Fruit fly (Drosophila melanogaster) whole organism: Measurements from ENCODE around the gene CG3815.

Experiments
- CG8478 ChIP-seq: fragments of >200 bp; optimal IDR thresholded peaks from 2 replicates; lab custom pipeline; 2018; ENCODE audit warnings: inconsistent platforms
- Dll ChIP-seq: fragments of >200 bp; optimal IDR thresholded peaks from 2 replicates; lab custom pipeline; 2017
- EcR ChIP-seq, 2 experiments: fragments of >200 bp; optimal IDR thresholded peaks; 2 replicates each; lab custom pipeline; 2017; ENCODE audit warnings: missing biosample characterization in 2 of 2, missing genetic modification characterization in 2 of 2, missing genetic modification reagents in 2 of 2
- pan ChIP-seq: fragments of >200 bp; optimal IDR thresholded peaks from 2 replicates; lab custom pipeline; 2017
- psq ChIP-seq: fragments of >200 bp; optimal IDR thresholded peaks from 2 replicates; lab custom pipeline; 2017
- usp ChIP-seq: fragments of >200 bp; optimal IDR thresholded peaks from 2 replicates; lab custom pipeline; 2017; ENCODE audit warnings: missing biosample characterization, missing genetic modification characterization, mixed read lengths

The CG3815 gene

DNA sequence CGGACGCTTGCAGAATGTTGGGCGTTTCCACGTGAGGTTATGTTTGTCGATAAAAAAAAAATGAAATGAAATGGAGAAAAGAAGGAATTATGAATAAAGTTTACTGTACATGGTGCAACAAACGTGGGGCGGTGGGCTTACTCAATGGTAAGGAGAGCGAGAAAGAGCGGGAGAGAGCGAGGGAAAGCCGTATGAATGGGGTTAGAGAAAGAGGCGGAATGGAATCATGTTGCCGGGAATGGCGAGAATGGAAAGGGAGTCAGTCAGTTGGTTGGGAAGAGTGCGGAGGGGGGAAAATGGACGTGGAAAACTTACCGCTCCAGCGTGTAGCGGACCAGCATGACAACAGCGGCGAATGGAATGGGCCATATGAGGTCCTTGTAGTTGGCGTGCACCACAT is 29.1 kb upstream of the CG3815 start:
- no peak for TF ChIP-seq psq (lab: Kevin White, UChicago)
- no peak for TF ChIP-seq pan (lab: Kevin White, UChicago)
- no peak for TF ChIP-seq Dll (lab: Kevin White, UChicago)
- TF ChIP-seq usp = no peak

DNA sequence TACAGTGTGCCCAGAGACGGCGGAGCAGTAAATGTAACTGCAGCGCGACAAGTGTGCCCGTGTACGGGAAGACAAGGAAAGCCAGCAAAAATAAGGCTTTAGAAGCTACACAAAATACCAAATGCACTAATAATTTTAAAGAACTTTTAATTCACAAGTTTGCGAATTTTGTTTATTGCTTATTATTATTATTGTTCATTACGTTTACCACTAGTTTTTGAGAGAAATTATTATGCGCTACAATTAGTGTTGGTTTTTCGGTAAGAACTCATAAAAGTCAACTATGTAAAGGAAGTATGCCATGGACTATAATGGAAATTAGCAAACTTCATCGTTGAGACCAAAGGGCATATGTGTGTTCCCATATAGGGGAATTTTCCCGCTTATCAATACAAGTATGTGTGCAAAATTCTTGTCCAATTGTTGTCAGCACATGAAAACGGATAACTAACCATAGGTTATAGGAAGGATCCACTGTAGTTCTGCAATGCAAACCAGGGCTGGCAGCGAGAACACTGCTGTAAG is 27.9 kb upstream of the CG3815 start, which contains the start of gene schlank:
Gene schlank, minus strand, starts transcription at position 42 of the 525 bp plus-strand sequence.
- TF ChIP-seq usp (no peak), CG8478 (no peak), EcR (GFP tag; optimal IDR thresholded peaks at IDR 0.05; lab: Kevin White, UChicago) (no peak), pan (lab: Kevin White, UChicago) (no peak), Dll (lab: Kevin White, UChicago) (no peak), psq (lab: Kevin White, UChicago) (no peak)

DNA sequence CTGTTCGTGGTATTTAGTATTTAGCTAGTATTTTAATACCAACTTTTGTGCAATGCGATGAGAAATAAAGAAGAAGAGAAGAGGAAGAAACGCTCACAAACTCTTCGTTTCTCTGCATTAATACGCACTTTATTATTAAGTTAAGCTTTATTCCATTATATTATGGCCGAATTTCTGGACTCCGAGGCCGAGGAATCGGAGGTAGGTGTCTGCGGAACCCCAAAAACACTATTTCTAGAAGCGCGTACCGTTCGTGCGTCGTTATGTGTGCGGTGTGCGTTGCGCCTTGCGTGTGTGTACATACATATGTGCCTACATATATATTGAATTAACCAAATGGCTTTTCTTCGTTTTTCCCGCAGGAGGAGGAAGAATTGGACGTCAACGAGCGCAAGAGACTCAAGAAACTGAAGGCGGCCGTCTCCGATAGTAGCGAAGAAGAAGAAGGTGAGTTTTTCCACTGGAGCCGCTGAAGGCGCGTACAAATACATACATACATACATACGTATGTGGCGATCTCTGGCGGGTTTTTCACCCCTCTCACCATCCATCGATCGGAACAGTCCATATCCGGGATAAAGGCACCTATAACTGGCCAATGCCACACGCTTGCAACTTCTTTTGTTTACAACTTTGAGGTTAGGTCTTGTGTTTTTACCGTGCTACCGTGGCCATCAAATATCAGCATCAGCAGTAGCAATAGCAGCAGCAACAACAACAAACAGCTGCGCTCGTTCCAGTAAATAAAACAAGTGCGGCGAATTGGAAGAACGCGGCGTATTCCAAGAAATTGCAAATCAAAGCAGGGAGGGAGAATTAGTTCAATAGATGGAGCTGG is 27.2 kb upstream of the CG3815 start, which contains the start of gene Spt6:
Gene Spt6, plus strand, starts transcription at position 53 of the 838 bp plus-strand sequence.
- TF ChIP-seq pan (lab: Kevin White, UChicago) (no peak), EcR (GFP tag; optimal IDR thresholded peaks at IDR 0.05; lab: Kevin White, UChicago) (no peak), usp (no peak), psq (lab: Kevin White, UChicago) (no peak), Dll (lab: Kevin White, UChicago) (no peak), CG8478 (no peak)

DNA sequence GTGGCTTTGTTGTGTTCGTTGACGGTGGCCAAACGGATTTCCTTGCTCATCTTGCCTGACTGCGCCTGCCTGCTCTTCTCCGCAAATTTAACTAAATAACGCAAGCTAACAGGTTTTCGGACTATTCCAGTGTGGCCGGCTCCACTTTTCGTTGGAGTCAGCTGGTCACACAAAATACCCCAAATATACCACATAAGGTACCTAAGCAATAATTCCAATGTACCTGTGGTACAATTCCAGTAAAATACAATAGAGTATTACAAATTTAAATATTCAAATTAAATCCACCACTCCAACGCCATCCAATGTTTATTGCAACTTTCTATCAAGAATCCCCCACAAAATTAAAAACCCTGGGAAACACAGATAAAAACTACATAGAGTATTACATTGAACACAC is 18.6 kb upstream of the CG3815 start, which contains the start of gene CG3566:
Gene CG3566, minus strand, starts transcription at position 135 of the 400 bp plus-strand sequence.
- TF ChIP-seq usp (no peak), EcR (GFP tag; optimal IDR thresholded peaks at IDR 0.05; lab: Kevin White, UChicago) (no peak)

DNA sequence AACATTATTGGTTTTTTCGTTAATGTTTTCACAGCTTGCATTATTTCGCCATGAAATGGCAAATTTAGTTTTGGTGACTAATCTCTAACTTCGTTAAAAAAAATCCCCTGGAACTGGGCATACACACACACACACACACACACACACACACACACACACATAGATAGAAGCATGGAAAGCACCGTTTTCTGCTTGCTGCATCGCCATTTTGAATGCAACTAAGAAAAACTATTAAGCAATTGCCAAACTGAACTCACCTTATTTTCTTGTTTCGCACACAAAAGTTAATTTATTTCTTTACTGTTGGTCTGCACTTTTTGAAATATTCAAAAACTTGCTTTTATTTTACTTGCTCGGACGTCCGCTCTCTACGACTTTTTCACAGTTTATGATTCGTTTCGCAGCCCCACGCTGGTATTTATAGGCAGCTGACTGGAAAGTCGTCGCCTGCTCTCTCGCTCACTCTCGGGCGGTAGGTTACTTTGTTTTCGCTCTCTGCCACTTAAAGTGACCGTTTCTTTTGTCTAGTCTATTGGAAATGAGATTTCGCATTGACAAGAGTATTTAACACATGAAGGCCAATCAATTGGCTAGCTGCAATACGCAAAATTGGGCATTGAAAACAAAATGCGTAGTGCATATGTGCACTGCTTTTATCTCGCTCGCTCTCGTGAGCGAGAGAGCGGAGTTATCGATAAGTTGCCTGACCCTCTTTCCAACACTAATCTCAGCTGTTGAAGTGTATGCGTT is 16.1 kb upstream of the CG3815 start:
- TF ChIP-seq usp = no peak
- TF ChIP-seq CG8478 = peak; percentile 69
- TF ChIP-seq psq (lab: Kevin White, UChicago) = no peak
- no peak for TF ChIP-seq EcR (GFP tag; optimal IDR thresholded peaks at IDR 0.05; lab: Kevin White, UChicago)
- TF ChIP-seq Dll (lab: Kevin White, UChicago) = no peak

DNA sequence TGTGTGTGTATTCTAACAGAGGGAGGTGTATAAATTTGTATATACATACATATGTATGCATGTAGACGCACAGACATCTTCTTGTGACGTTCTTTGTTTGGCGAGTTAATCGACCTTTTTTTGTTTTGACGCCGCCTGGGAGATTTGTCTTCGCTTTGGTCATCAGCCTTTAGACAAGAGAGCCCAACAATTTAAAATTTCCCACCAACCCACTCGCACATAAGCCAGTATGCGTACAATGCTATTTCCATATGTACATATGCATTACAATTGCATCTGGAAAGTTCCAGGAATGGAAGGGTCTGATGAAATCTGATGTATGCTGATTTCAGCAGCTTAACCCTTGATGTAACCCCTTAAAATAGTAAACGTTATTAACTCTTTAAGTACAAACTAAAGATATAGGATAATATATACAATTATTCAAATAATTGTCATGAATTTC is 15.5 kb upstream of the CG3815 start, which contains the start of gene Ubi-p5E:
Gene Ubi-p5E, minus strand, starts transcription at position 19 of the 445 bp plus-strand sequence.
- TF ChIP-seq CG8478 (no peak), EcR (GFP tag; optimal IDR thresholded peaks at IDR 0.05; lab: Kevin White, UChicago) (no peak), Dll (lab: Kevin White, UChicago) (no peak), usp (no peak), pan (lab: Kevin White, UChicago) (no peak), psq (lab: Kevin White, UChicago) (no peak)

DNA sequence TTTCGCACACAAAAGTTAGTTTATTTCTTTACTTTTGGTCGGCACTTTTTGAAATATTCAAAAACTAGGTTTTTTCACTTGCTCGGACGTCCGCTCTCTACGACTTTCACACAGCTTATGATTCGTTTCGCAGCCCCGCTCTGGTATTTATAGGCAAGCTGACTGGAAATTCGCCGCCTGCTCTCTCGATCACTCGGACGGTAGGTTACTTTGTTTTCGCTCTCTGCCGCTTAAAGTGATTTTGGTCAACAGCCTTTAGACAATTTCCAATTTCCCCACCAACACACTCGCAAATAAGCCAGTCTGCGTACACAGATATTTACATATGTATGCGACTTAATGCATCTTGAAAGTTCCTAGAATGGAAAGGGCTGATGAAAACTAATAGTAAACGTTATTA is 11.7 kb upstream of the CG3815 start, which contains the start of gene CG11700:
Gene CG11700, minus strand, starts transcription at position 106 of the 400 bp plus-strand sequence.
- TF ChIP-seq psq (lab: Kevin White, UChicago) (no peak), EcR (GFP tag; optimal IDR thresholded peaks at IDR 0.05; lab: Kevin White, UChicago) (no peak), Dll (lab: Kevin White, UChicago) (no peak), usp (no peak), pan (lab: Kevin White, UChicago) (no peak), CG8478 (no peak)

DNA sequence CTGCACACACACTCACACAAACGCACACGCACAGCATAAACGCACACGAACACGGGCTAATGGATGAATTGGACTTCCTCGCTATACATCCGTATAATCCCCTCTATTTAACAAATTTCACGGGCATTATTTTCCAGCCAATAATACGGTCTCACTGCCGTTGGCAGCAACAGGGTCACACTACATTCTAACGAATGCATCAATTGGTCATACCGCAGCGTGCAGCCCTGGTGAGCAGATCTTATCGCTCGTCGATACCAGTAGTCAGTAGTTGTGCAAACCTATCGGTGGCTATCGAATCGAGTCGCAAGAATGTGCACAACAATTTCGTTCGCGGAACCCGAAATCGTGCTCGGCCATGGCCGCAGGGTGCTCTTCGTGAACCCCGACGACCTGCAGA is 7.3 kb upstream of the CG3815 start, which contains the start of the genes Top3beta and wuho:
Gene Top3beta, minus strand, starts transcription at position 149 of the 400 bp plus-strand sequence.
Gene wuho, plus strand, starts transcription at position 259 of the 400 bp plus-strand sequence.
- TF ChIP-seq CG8478 = no peak
- TF ChIP-seq psq (lab: Kevin White, UChicago) = no peak
- no peak for TF ChIP-seq EcR (GFP tag; optimal IDR thresholded peaks at IDR 0.05; lab: Kevin White, UChicago)
- no peak for TF ChIP-seq pan (lab: Kevin White, UChicago)
- no peak for TF ChIP-seq Dll (lab: Kevin White, UChicago)
- TF ChIP-seq usp = no peak

DNA sequence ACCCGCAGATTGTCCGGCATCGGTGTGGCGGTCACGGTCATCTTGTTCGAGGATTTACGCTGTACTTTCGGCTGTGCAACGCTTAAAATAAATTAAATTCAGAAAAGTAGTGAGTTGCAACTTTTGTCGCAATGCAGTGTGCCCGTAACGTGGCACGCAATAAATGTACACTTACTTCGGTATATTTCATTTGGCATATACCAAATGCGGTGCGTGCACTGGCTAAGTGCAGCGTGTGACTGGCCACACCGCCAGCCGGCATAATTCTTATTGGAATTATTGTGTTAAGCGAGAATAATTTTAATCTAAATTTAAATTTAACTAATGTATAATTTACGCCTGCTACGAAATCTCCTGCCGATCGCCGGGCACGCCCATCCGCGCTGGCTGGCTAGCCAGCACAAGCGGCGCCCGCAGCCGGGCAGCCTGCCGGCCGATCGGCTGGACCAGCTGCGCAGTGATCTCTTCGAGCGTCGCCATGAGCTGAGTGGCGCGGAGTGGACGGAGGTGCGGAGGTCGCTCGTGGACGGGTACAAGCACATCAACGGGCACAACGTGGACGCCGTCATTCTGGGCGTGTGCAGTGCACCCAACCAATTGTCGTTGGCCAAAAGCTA is 4.0 kb upstream of the CG3815 start, which contains the start of the genes Rpt4 and mldr:
Gene Rpt4, minus strand, starts transcription at position 163 of the 617 bp plus-strand sequence.
Gene mldr, plus strand, starts transcription at position 221 of the 617 bp plus-strand sequence.
- TF ChIP-seq CG8478 (no peak), usp (no peak), psq (lab: Kevin White, UChicago) (no peak), EcR (GFP tag; optimal IDR thresholded peaks at IDR 0.05; lab: Kevin White, UChicago) (no peak), pan (lab: Kevin White, UChicago) (no peak), Dll (lab: Kevin White, UChicago) (no peak)

DNA sequence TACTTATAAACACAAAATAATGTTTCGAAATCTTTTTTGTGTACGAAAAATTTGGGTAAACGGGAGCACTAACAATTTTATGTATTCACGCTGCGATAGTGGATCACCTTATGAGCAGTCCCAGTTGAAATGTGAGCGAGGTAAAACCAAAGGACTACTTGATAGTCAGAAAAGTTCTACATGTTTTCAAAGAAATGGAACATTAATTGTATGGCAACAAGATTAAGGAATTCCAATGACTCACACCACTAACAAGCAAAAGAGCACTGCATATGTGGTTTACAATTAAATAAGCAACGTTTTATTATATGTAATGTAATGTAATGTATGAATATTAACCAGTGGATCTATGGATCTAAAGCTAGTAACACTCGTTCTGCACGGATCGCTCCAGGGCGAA is 946 bp upstream of the CG3815 start, which contains the start of gene CG15892:
Gene CG15892, minus strand, starts transcription at position 101 of the 400 bp plus-strand sequence.
- no peak for TF ChIP-seq EcR (GFP tag; optimal IDR thresholded peaks at IDR 0.05; lab: Kevin White, UChicago)

DNA sequence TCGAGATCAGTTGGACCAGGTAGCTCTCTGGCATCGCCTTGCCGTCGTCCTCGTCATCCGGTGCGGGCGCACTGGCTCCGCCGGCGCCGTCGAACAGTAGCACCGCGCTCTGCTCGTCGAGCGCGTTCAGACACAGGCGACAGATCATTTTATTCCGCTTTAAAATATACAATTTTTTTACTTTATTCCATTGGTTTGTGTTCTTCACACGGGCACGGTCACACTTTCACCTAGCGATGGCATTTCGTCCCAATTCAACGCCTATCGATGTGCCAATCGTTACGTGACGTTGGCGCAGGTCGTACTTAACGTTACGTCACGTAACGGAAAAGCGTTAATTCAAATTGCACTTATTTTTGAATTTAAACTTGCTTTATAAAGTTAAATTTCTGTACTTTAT is 5.9 kb downstream of the CG3815 start, which contains the start of gene CG12219:
Gene CG12219, minus strand, starts transcription at position 234 of the 400 bp plus-strand sequence.
- TF ChIP-seq Dll (lab: Kevin White, UChicago) = no peak
- no peak for TF ChIP-seq EcR (GFP tag; optimal IDR thresholded peaks at IDR 0.05; lab: Kevin White, UChicago)
- TF ChIP-seq pan (lab: Kevin White, UChicago) = no peak
- TF ChIP-seq usp = no peak
- no peak for TF ChIP-seq CG8478
- no peak for TF ChIP-seq psq (lab: Kevin White, UChicago)
